Worm (Caenorhabditis elegans) whole organism, mixed stage, embryonic: Measurements from ENCODE around the gene bed-1.

Experiments
- ces-1 ChIP-seq: fragments of 150-350 bp; optimal IDR thresholded peaks from 2 replicates; lab custom pipeline; 2014; ENCODE audit warnings: missing biosample characterization, missing genetic modification reagents, missing genetic modification characterization
- elt-1 ChIP-seq: sonication (generic microtip); optimal IDR thresholded peaks from 2 replicates; lab custom pipeline; 2017; ENCODE audit warnings: missing genetic modification characterization, mild to moderate bottlenecking, missing compliant biosample characterization, antibody characterized with exemption, moderate library complexity, borderline replicate concordance; ENCODE audit not compliant: insufficient read depth
- mep-1 ChIP-seq: fragments of 150-350 bp; optimal IDR thresholded peaks from 2 replicates; lab custom pipeline; 2017; ENCODE audit warnings: missing biosample characterization, missing genetic modification reagents, missing genetic modification characterization, inconsistent platforms
- nhr-237 ChIP-seq: fragments of 150-350 bp; optimal IDR thresholded peaks from 2 replicates; lab custom pipeline; 2014; ENCODE audit warnings: missing biosample characterization, missing genetic modification characterization

ce11 chrV:19153244-19153643 lies 28.5 kb upstream of the bed-1 start:
- TF ChIP-seq nhr-237 (no peak), ces-1 (no peak), elt-1 (tag; lab: Kevin White, UChicago) (no peak), mep-1 (no peak)
